Fruit fly (Drosophila melanogaster): Measurements from ENCODE around the gene alphaTub85E.

- TF ChIP-seq bab1 (GFP tag; optimal IDR thresholded peaks at IDR 0.05) (no peak), kay (GFP tag; ENCODE audit: borderline replicate concordance) (no peak), CG33017 (tag; optimal IDR thresholded peaks at IDR 0.05) (no peak), ovo (GFP tag; optimal IDR thresholded peaks at IDR 0.05) (no peak), toe (GFP tag; optimal IDR thresholded peaks at IDR 0.05) (no peak), CG14711 (tag; optimal IDR thresholded peaks at IDR 0.05) (no peak), CG7101 (tag; optimal IDR thresholded peaks at IDR 0.05) (no peak)
Observed at dm6 chr3R:9733150-9733549, at the start of gene alphaTub85E.
